Fruit fly (Drosophila melanogaster) whole organism, wandering third instar larva: ENCODE data around the gene Cpr11B.

ENCODE experiments used
- CG9705 ChIP-seq: fragments of 200-800 bp; sonication (Bioruptor generic); optimal IDR thresholded peaks from 2 replicates; lab custom pipeline; 2018; ENCODE audit warnings: missing biosample characterization, mild to moderate bottlenecking, missing genetic modification characterization
- Hnf4 ChIP-seq: fragments of 200-800 bp; sonication (Bioruptor generic); optimal IDR thresholded peaks from 2 replicates; lab custom pipeline; 2016; ENCODE audit warnings: missing biosample characterization, mild to moderate bottlenecking, missing genetic modification characterization
- Hr78 ChIP-seq: fragments of >200 bp; optimal IDR thresholded peaks from 2 replicates; lab custom pipeline; 2017; ENCODE audit warnings: missing biosample characterization, missing genetic modification characterization
- Myc ChIP-seq: fragments of >200 bp; optimal IDR thresholded peaks from 2 replicates; lab custom pipeline; 2017
- OdsH ChIP-seq: fragments of 200-800 bp; sonication (Bioruptor generic); optimal IDR thresholded peaks from 2 replicates; lab custom pipeline; 2016; ENCODE audit warnings: missing biosample characterization, mild to moderate bottlenecking, missing genetic modification characterization
- Vsx2 ChIP-seq: fragments of 200-300, 225-300 bp; sonication (Bioruptor generic); optimal IDR thresholded peaks from 2 replicates; lab custom pipeline; 2018; ENCODE audit warnings: missing biosample characterization, missing genetic modification characterization; ENCODE audit not compliant: partially characterized antibody
- br ChIP-seq: fragments of 200-800 bp; sonication (Bioruptor generic); optimal IDR thresholded peaks from 2 replicates; lab custom pipeline; 2016; ENCODE audit warnings: missing biosample characterization, missing genetic modification characterization
- dmrt93B ChIP-seq: fragments of 200-800 bp; sonication (Bioruptor generic); optimal IDR thresholded peaks from 2 replicates; lab custom pipeline; 2018; ENCODE audit warnings: missing biosample characterization, mild to moderate bottlenecking, missing genetic modification characterization
- foxo ChIP-seq, 2 experiments: fragments of 200-800 bp; sonication (Bioruptor generic); optimal IDR thresholded peaks; 2 replicates in 1 of 2; 3 replicates in 1 of 2; lab custom pipeline; 2016 to 2017; ENCODE audit warnings: missing biosample characterization in 2 of 2, missing genetic modification characterization in 2 of 2
- h ChIP-seq: fragments of 200-800 bp; sonication (Bioruptor generic); optimal IDR thresholded peaks from 3 replicates; lab custom pipeline; 2016; ENCODE audit warnings: missing biosample characterization, mild to moderate bottlenecking, missing genetic modification characterization
- pan ChIP-seq: fragments of >200 bp; optimal IDR thresholded peaks from 2 replicates; lab custom pipeline; 2017
- psq ChIP-seq: fragments of 200-800 bp; sonication (Bioruptor generic); optimal IDR thresholded peaks from 3 replicates; lab custom pipeline; 2017; ENCODE audit warnings: missing biosample characterization, mild to moderate bottlenecking, missing genetic modification characterization, moderate library complexity

DNA sequence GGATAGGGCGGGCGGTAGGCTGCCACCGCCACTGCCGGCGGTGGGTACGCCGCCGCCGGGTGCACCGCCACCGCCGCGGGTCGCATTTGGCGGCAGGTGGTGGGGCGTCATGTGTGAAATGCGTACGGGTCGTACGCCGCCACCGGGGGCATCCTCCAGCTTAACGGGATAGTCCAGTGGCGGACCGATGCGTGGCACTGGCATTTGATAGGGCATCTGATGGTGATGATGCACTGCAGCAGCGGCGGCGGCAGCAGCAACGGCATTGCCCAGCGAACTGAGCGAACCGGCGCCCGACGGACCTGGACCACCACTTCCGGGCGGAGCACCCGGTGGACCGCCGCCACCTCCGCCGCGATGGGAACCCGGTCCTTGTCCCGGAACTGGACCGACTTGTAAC, 29.0 kb downstream of the Cpr11B start:
- TF ChIP-seq h (GFP tag; lab: Kevin White, UChicago) (no peak), dmrt93B (GFP tag; lab: Kevin White, UChicago) (no peak), pan (no peak), Myc (lab: Kevin White, UChicago) (no peak), OdsH (no peak), Hr78 (GFP tag; lab: Kevin White, UChicago) (no peak), foxo (GFP tag; optimal IDR thresholded peaks at IDR 0.05; lab: Kevin White, UChicago) (no peak), psq (GFP tag; lab: Kevin White, UChicago) (no peak), br (GFP tag; lab: Kevin White, UChicago) (no peak), Vsx2 (no peak), Hnf4 (GFP tag; lab: Kevin White, UChicago) (no peak), CG9705 (GFP tag; lab: Kevin White, UChicago) (no peak)
